Worm (Caenorhabditis elegans) whole organism, L3 larva: ENCODE data around the gene egl-47.

Experiments
- R02D3.7 ChIP-seq: fragments of 150-350 bp; optimal IDR thresholded peaks from 2 replicates; lab custom pipeline; 2014; ENCODE audit warnings: missing biosample characterization, missing genetic modification characterization
- ama-1 ChIP-seq: fragments of 150-350 bp; optimal IDR thresholded peaks from 2 replicates; lab custom pipeline; 2018
- fkh-10 ChIP-seq: sonication (generic microtip); optimal IDR thresholded peaks from 2 replicates; lab custom pipeline; 2017; ENCODE audit warnings: missing biosample characterization, missing genetic modification reagents, missing genetic modification characterization
- fos-1 ChIP-seq: fragments of 150-350 bp; optimal IDR thresholded peaks from 2 replicates; lab custom pipeline; 2014; ENCODE audit warnings: missing biosample characterization, missing genetic modification characterization
- lin-39 ChIP-seq: fragments of 150-350 bp; optimal IDR thresholded peaks from 2 replicates; lab custom pipeline; 2018; ENCODE audit warnings: missing biosample characterization, missing genetic modification reagents, missing genetic modification characterization
- nfya-1 ChIP-seq: sonication (generic microtip); optimal IDR thresholded peaks from 2 replicates; lab custom pipeline; 2017; ENCODE audit warnings: missing genetic modification characterization, mild to moderate bottlenecking, missing compliant biosample characterization, antibody characterized with exemption, moderate library complexity; ENCODE audit not compliant: insufficient read depth
- nhr-76 ChIP-seq: fragments of 150-350 bp; sonication (generic microtip); optimal IDR thresholded peaks from 5 replicates; lab custom pipeline; 2014; ENCODE audit warnings: missing biosample characterization, missing genetic modification characterization
- pha-4 ChIP-seq: fragments of 150-350 bp; optimal IDR thresholded peaks from 2 replicates; lab custom pipeline; 2014; ENCODE audit warnings: missing biosample characterization, missing genetic modification reagents, missing genetic modification characterization
- unc-39 ChIP-seq: sonication (generic microtip); optimal IDR thresholded peaks from 4 replicates; lab custom pipeline; 2017; ENCODE audit warnings: missing biosample characterization, missing genetic modification characterization

- TF ChIP-seq unc-39 (no peak), pha-4 (tag; lab: Kevin White, UChicago) (peak; percentile 29), ama-1 (lab: Kevin White, UChicago) (no peak), fkh-10 (GFP tag; lab: Kevin White, UChicago) (no peak), R02D3.7 (no peak), nhr-76 (tag; lab: Kevin White, UChicago) (no peak), fos-1 (tag; lab: Kevin White, UChicago) (no peak), nfya-1 (tag; lab: Kevin White, UChicago) (peak; percentile 54), lin-39 (tag; lab: Kevin White, UChicago) (no peak)
Measured at ce11 chrV:9855920-9856852, 43.2 kb upstream of the egl-47 start.
